Worm (Caenorhabditis elegans) whole organism, L1 larva: ENCODE data around the gene C24G6.8.

Source experiments
- C34B4.2 ChIP-seq: sonication (generic microtip); optimal IDR thresholded peaks from 2 replicates; lab custom pipeline; 2017; ENCODE audit warnings: mild to moderate bottlenecking, missing genetic modification characterization, missing compliant biosample characterization
- Y116A8C.19 ChIP-seq: sonication (generic microtip); optimal IDR thresholded peaks from 2 replicates; lab custom pipeline; 2016; ENCODE audit warnings: missing compliant biosample characterization, missing genetic modification characterization, borderline replicate concordance
- aly-2 ChIP-seq: fragments of 150-350 bp; optimal IDR thresholded peaks from 2 replicates; lab custom pipeline; 2014; ENCODE audit warnings: missing biosample characterization, missing genetic modification characterization
- ama-1 ChIP-seq: fragments of 150-350 bp; optimal IDR thresholded peaks from 2 replicates; lab custom pipeline; 2014
- blmp-1 ChIP-seq: fragments of 150-350 bp; optimal IDR thresholded peaks from 2 replicates; lab custom pipeline; 2014; ENCODE audit warnings: missing biosample characterization, missing genetic modification characterization
- ceh-8 ChIP-seq: fragments of 200-800 bp; sonication (Bioruptor generic); optimal IDR thresholded peaks from 2 replicates; lab custom pipeline; 2018; ENCODE audit warnings: mild to moderate bottlenecking, missing genetic modification characterization, moderate library complexity, missing compliant biosample characterization
- ceh-88 ChIP-seq: fragments of 200-800 bp; sonication (Bioruptor generic); IDR thresholded peaks from 2 replicates; pipeline ENCODE4 v1.3.6; 2022; ENCODE audit warnings: missing genetic modification characterization, missing compliant biosample characterization
- ces-1 ChIP-seq: fragments of 150-350 bp; optimal IDR thresholded peaks from 2 replicates; lab custom pipeline; 2014; ENCODE audit warnings: missing biosample characterization, missing genetic modification reagents, missing genetic modification characterization
- dpl-1 ChIP-seq, 3 experiments: fragments of 150-350 bp in 2 of 3; sonication (generic microtip) in 1 of 3; optimal IDR thresholded peaks; 2 replicates each; lab custom pipeline; 2014 to 2017; ENCODE audit warnings: missing biosample characterization in 3 of 3, missing genetic modification characterization in 3 of 3, missing genetic modification reagents in 3 of 3
- efl-1 ChIP-seq, 4 experiments: fragments of 150-350 bp; optimal IDR thresholded peaks in 3 of 4; peaks in 1 of 4; 1 replicate in 1 of 4; 2 replicates in 3 of 4; lab custom pipeline; 2014; ENCODE audit warnings: missing biosample characterization in 2 of 4, missing genetic modification characterization in 2 of 4, missing genetic modification reagents in 2 of 4
- elt-3 ChIP-seq, 6 experiments: fragments of 150-350 bp in 1 of 6; sonication (generic microtip); optimal IDR thresholded peaks; 2 replicates each; lab custom pipeline; 2017 to 2018; ENCODE audit warnings: missing biosample characterization in 6 of 6, missing genetic modification characterization in 6 of 6, inconsistent platforms in 1 of 6
- ets-5 ChIP-seq: fragments of 200-800 bp; sonication (Bioruptor generic); IDR thresholded peaks from 2 replicates; pipeline ENCODE4 v1.3.6; 2022; ENCODE audit warnings: missing genetic modification characterization, missing compliant biosample characterization
- fkh-10 ChIP-seq: sonication (generic microtip); optimal IDR thresholded peaks from 2 replicates; lab custom pipeline; 2017; ENCODE audit warnings: missing biosample characterization, missing genetic modification reagents, missing genetic modification characterization
- fkh-4 ChIP-seq: sonication (generic microtip); optimal IDR thresholded peaks from 2 replicates; lab custom pipeline; 2016; ENCODE audit warnings: missing compliant biosample characterization, missing genetic modification characterization, borderline replicate concordance
- fkh-8 ChIP-seq: sonication (generic microtip); optimal IDR thresholded peaks from 2 replicates; lab custom pipeline; 2016; ENCODE audit warnings: mild to moderate bottlenecking, missing genetic modification characterization, missing compliant biosample characterization
- fos-1 ChIP-seq: fragments of 150-350 bp; optimal IDR thresholded peaks from 2 replicates; lab custom pipeline; 2014; ENCODE audit warnings: missing biosample characterization, missing genetic modification characterization
- hlh-17 ChIP-seq: fragments of 200-800 bp; sonication (Bioruptor generic); optimal IDR thresholded peaks from 2 replicates; lab custom pipeline; 2018; ENCODE audit warnings: missing genetic modification characterization, mild to moderate bottlenecking, missing compliant biosample characterization, moderate library complexity, borderline replicate concordance
- hlh-4 ChIP-seq: sonication (generic microtip); optimal IDR thresholded peaks from 2 replicates; lab custom pipeline; 2016; ENCODE audit warnings: mild to moderate bottlenecking, missing genetic modification characterization, missing compliant biosample characterization
- hpl-2 ChIP-seq: fragments of 150-350 bp; optimal IDR thresholded peaks from 2 replicates; lab custom pipeline; 2014; ENCODE audit warnings: missing biosample characterization, missing genetic modification reagents, missing genetic modification characterization
- jun-1 ChIP-seq: fragments of 150-350 bp; optimal IDR thresholded peaks from 2 replicates; lab custom pipeline; 2014; ENCODE audit warnings: missing biosample characterization, missing genetic modification reagents, missing genetic modification characterization
- lin-13 ChIP-seq: fragments of 150-350 bp; optimal IDR thresholded peaks from 2 replicates; lab custom pipeline; 2014; ENCODE audit warnings: missing biosample characterization, missing genetic modification reagents, missing genetic modification characterization
- lin-14 ChIP-seq: fragments of 200-800 bp; sonication (Bioruptor generic); optimal IDR thresholded peaks from 2 replicates; lab custom pipeline; 2018; ENCODE audit warnings: mild to moderate bottlenecking, missing genetic modification characterization, moderate library complexity, missing compliant biosample characterization
- lin-39 ChIP-seq: fragments of 150-350 bp; optimal IDR thresholded peaks from 2 replicates; lab custom pipeline; 2014; ENCODE audit warnings: missing biosample characterization, missing genetic modification reagents, missing genetic modification characterization
- lir-3 ChIP-seq: sonication (generic microtip); optimal IDR thresholded peaks from 2 replicates; lab custom pipeline; 2016; ENCODE audit warnings: mild to moderate bottlenecking, missing genetic modification characterization, moderate library complexity, missing compliant biosample characterization; ENCODE audit not compliant: poor library complexity
- lsy-2 ChIP-seq, 2 experiments: fragments of 150-350 bp; optimal IDR thresholded peaks; 2 replicates each; lab custom pipeline; 2014; ENCODE audit warnings: missing biosample characterization in 2 of 2, missing genetic modification characterization in 2 of 2
- mab-9 ChIP-seq: fragments of 200-800 bp; sonication (Bioruptor generic); IDR thresholded peaks from 2 replicates; pipeline ENCODE4 v1.3.6; 2022; ENCODE audit warnings: missing genetic modification reagents, missing genetic modification characterization, missing compliant biosample characterization
- mef-2 ChIP-seq: fragments of 150-350 bp; optimal IDR thresholded peaks from 2 replicates; lab custom pipeline; 2014; ENCODE audit warnings: missing biosample characterization, missing genetic modification characterization
- nhr-11 ChIP-seq: fragments of 150-350 bp; optimal IDR thresholded peaks from 2 replicates; lab custom pipeline; 2014; ENCODE audit warnings: missing biosample characterization, missing genetic modification characterization
- nhr-12 ChIP-seq: sonication (generic microtip); optimal IDR thresholded peaks from 2 replicates; lab custom pipeline; 2017; ENCODE audit warnings: missing biosample characterization, missing genetic modification characterization
- nhr-20 ChIP-seq: sonication (generic microtip); optimal IDR thresholded peaks from 2 replicates; lab custom pipeline; 2016; ENCODE audit warnings: mild to moderate bottlenecking, missing genetic modification characterization, missing compliant biosample characterization
- nhr-237 ChIP-seq: fragments of 150-350 bp; optimal IDR thresholded peaks from 2 replicates; lab custom pipeline; 2014; ENCODE audit warnings: missing biosample characterization, missing genetic modification characterization
- nhr-47 ChIP-seq: sonication (generic microtip); optimal IDR thresholded peaks from 2 replicates; lab custom pipeline; 2016; ENCODE audit warnings: mild to moderate bottlenecking, missing genetic modification characterization, moderate library complexity, missing compliant biosample characterization
- nhr-71 ChIP-seq: sonication (generic microtip); optimal IDR thresholded peaks from 2 replicates; lab custom pipeline; 2016; ENCODE audit warnings: mild to moderate bottlenecking, missing genetic modification characterization, moderate library complexity, missing compliant biosample characterization
- nhr-76 ChIP-seq: sonication (generic microtip); optimal IDR thresholded peaks from 2 replicates; lab custom pipeline; 2017; ENCODE audit warnings: missing biosample characterization, missing genetic modification characterization
- nhr-77 ChIP-seq: fragments of 150-350 bp; optimal IDR thresholded peaks from 2 replicates; lab custom pipeline; 2014; ENCODE audit warnings: missing biosample characterization, missing genetic modification characterization
- nhr-84 ChIP-seq: sonication (generic microtip); optimal IDR thresholded peaks from 2 replicates; lab custom pipeline; 2017; ENCODE audit warnings: missing biosample characterization, missing genetic modification characterization
- nhr-85 ChIP-seq: sonication (generic microtip); peaks from one replicate; lab custom pipeline; 2016; ENCODE audit warnings: missing genetic modification characterization, inconsistent platforms, missing compliant biosample characterization
- pax-3 ChIP-seq: fragments of 200-800 bp; sonication (Bioruptor generic); optimal IDR thresholded peaks from 2 replicates; lab custom pipeline; 2018; ENCODE audit warnings: mild to moderate bottlenecking, missing genetic modification characterization, moderate library complexity, missing compliant biosample characterization
- rnt-1 ChIP-seq: sonication (generic microtip); optimal IDR thresholded peaks from 2 replicates; lab custom pipeline; 2016; ENCODE audit warnings: mild to moderate bottlenecking, missing genetic modification characterization, moderate library complexity, missing compliant biosample characterization
- skn-1 ChIP-seq: fragments of 150-350 bp; optimal IDR thresholded peaks from 2 replicates; lab custom pipeline; 2014; ENCODE audit warnings: missing biosample characterization, missing genetic modification characterization
- snpc-4 ChIP-seq: fragments of 150-350 bp; optimal IDR thresholded peaks from 2 replicates; lab custom pipeline; 2014; ENCODE audit warnings: missing biosample characterization, missing genetic modification characterization
- sptf-1 ChIP-seq: fragments of 150-350 bp; optimal IDR thresholded peaks from 2 replicates; lab custom pipeline; 2014; ENCODE audit warnings: missing biosample characterization, missing genetic modification characterization
- tbx-2 ChIP-seq: sonication (generic microtip); optimal IDR thresholded peaks from 2 replicates; lab custom pipeline; 2016; ENCODE audit warnings: missing genetic modification characterization, missing compliant biosample characterization
- tlp-1 ChIP-seq: fragments of 150-350 bp; optimal IDR thresholded peaks from 2 replicates; lab custom pipeline; 2014; ENCODE audit warnings: missing biosample characterization, missing genetic modification characterization
- unc-130 ChIP-seq: fragments of 150-350 bp; optimal IDR thresholded peaks from 2 replicates; lab custom pipeline; 2017; ENCODE audit warnings: missing biosample characterization, missing genetic modification characterization, inconsistent platforms
- unc-30 ChIP-seq: sonication (generic microtip); optimal IDR thresholded peaks from 2 replicates; lab custom pipeline; 2017; ENCODE audit warnings: missing biosample characterization, missing genetic modification characterization
- unc-62 ChIP-seq: fragments of 150-350 bp; optimal IDR thresholded peaks from 2 replicates; lab custom pipeline; 2014; ENCODE audit warnings: missing biosample characterization, missing genetic modification reagents, missing genetic modification characterization
- unc-86 ChIP-seq: sonication (generic microtip); optimal IDR thresholded peaks from 2 replicates; lab custom pipeline; 2016; ENCODE audit warnings: missing genetic modification characterization, missing compliant biosample characterization
- xbp-1 ChIP-seq: sonication (generic microtip); optimal IDR thresholded peaks from 2 replicates; lab custom pipeline; 2016; ENCODE audit warnings: missing genetic modification characterization, missing compliant biosample characterization

Gene C24G6.8

ce11 chrV:5580517-5580916 lies 44.8 kb upstream of the C24G6.8 start (continued):
- TF ChIP-seq nhr-237 (tag; lab: Kevin White, UChicago): peak; percentile 12
- no peak for TF ChIP-seq ceh-88
- peak; percentile 46 for TF ChIP-seq nhr-47 (tag; lab: Kevin White, UChicago)

ce11 chrV:5579666-5580065 lies 44.0 kb upstream of the C24G6.8 start:
- TF ChIP-seq pax-3 (tag; lab: Kevin White, UChicago) (no peak), ama-1 (lab: Kevin White, UChicago) (no peak), aly-2 (no peak), efl-1 (optimal IDR thresholded peaks at IDR 0.05; lab: Kevin White, UChicago) (no peak), efl-1 (GFP tag; optimal IDR thresholded peaks at IDR 0.05 in 1 of 2; lab: Kevin White, UChicago) (peak in 1 of 2 experiments; percentile 32)

DNA sequence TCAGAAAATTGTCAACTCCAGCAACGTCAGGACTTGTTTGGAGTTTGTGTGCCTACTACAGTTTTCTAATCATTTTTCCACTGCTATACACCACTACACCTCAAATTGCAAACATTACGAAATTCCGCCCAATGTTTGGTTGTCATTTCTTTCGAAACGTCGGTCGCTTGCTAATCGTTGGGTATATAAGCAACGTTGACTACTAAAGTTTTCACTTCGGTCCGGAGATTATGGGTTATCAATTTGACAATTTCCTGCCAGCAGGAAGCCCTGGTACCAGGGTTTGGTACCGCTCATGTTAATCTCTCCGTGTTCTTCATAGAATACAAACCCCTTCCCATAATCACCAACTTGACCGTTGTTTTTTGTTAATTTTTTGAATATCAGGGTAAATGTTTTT lies 40.3 kb upstream of the C24G6.8 start:
- no peak for TF ChIP-seq elt-3 (tag; optimal IDR thresholded peaks at IDR 0.05; lab: Kevin White, UChicago)
- no peak for TF ChIP-seq hlh-4 (tag; lab: Kevin White, UChicago)
- TF ChIP-seq nhr-47 (tag; lab: Kevin White, UChicago): peak; percentile 50
- TF ChIP-seq Y116A8C.19 (tag; lab: Kevin White, UChicago): no peak
- no peak for TF ChIP-seq ets-5 (GFP tag; lab: Robert Waterston, UW)
- TF ChIP-seq dpl-1 (GFP tag; optimal IDR thresholded peaks at IDR 0.05; lab: Kevin White, UChicago): peak in 1 of 3 experiments; percentile 35
- peak; percentile 97 for TF ChIP-seq snpc-4 (tag; lab: Kevin White, UChicago)
- TF ChIP-seq xbp-1: peak; percentile 26
- no peak for TF ChIP-seq nhr-76
- TF ChIP-seq C34B4.2 (tag; lab: Kevin White, UChicago): no peak
- no peak for TF ChIP-seq unc-30 (tag; lab: Kevin White, UChicago)
- no peak for TF ChIP-seq nhr-237 (tag; lab: Kevin White, UChicago)
- TF ChIP-seq nhr-84 (tag; lab: Kevin White, UChicago): no peak
- TF ChIP-seq unc-86: no peak
- no peak for TF ChIP-seq ceh-8
- peak; percentile 20 for TF ChIP-seq tbx-2 (tag; lab: Kevin White, UChicago)
- no peak for TF ChIP-seq tlp-1
- no peak for TF ChIP-seq unc-62
- TF ChIP-seq fkh-4 (tag; lab: Kevin White, UChicago): no peak
- peak in 1 of 2 experiments; percentile 36 for TF ChIP-seq lsy-2 (tag; optimal IDR thresholded peaks at IDR 0.05; lab: Kevin White, UChicago)
- TF ChIP-seq fkh-10 (GFP tag; lab: Kevin White, UChicago): no peak
- TF ChIP-seq lin-39 (tag; lab: Kevin White, UChicago): no peak
- TF ChIP-seq mab-9 (GFP tag; lab: Robert Waterston, UW): no peak
- TF ChIP-seq nhr-85 (tag; lab: Kevin White, UChicago): no peak
- no peak for TF ChIP-seq lin-13 (GFP tag; lab: Kevin White, UChicago)
- TF ChIP-seq lin-14: peak; percentile 12
- TF ChIP-seq fkh-8 (tag; lab: Kevin White, UChicago): no peak
- no peak for TF ChIP-seq hlh-17
- no peak for TF ChIP-seq sptf-1 (tag; lab: Kevin White, UChicago)
- TF ChIP-seq rnt-1 (tag; lab: Kevin White, UChicago): peak; percentile 14
- peak; percentile 54 for TF ChIP-seq hpl-2 (GFP tag; lab: Kevin White, UChicago)
- no peak for TF ChIP-seq ceh-88
- no peak for TF ChIP-seq nhr-11 (tag; lab: Kevin White, UChicago)
- no peak for TF ChIP-seq unc-130 (tag; lab: Kevin White, UChicago)
- TF ChIP-seq fos-1 (tag; lab: Kevin White, UChicago): no peak
- TF ChIP-seq pax-3 (tag; lab: Kevin White, UChicago): no peak
- no peak for TF ChIP-seq blmp-1 (tag; lab: Kevin White, UChicago)
- TF ChIP-seq nhr-71: peak; percentile 40
- TF ChIP-seq mef-2 (tag; lab: Kevin White, UChicago): no peak
- TF ChIP-seq lir-3: no peak
- no peak for TF ChIP-seq nhr-12 (tag; lab: Kevin White, UChicago)
- TF ChIP-seq jun-1 (tag; lab: Kevin White, UChicago): peak; percentile 41
- TF ChIP-seq skn-1: peak; percentile 82
- TF ChIP-seq nhr-20 (tag; lab: Kevin White, UChicago): peak; percentile 53
- TF ChIP-seq efl-1 (optimal IDR thresholded peaks at IDR 0.05; lab: Kevin White, UChicago): peak; percentile 20 to 26
- TF ChIP-seq efl-1 (GFP tag; optimal IDR thresholded peaks at IDR 0.05 in 1 of 2; lab: Kevin White, UChicago): peak in 1 of 2 experiments; percentile 50
- TF ChIP-seq nhr-77: peak; percentile 53
- no peak for TF ChIP-seq ces-1
